Worm (Caenorhabditis elegans): ENCODE results near the gene srp-3.

- TF ChIP-seq sea-1 (GFP tag; conservative IDR thresholded peaks at IDR 0.05) (no peak), ama-1 (optimal IDR thresholded peaks at IDR 0.05) (no peak), ceh-13 (GFP tag; optimal IDR thresholded peaks at IDR 0.05) (no peak), flt-1 (GFP tag; IDR thresholded peaks at IDR 0.05) (no peak), tbx-11 (GFP tag; IDR thresholded peaks at IDR 0.05) (no peak), ceh-36 (tag; optimal IDR thresholded peaks at IDR 0.05) (no peak), scrt-1 (GFP tag; IDR thresholded peaks at IDR 0.05) (no peak), F13C5.2 (tag; optimal IDR thresholded peaks at IDR 0.05) (no peak), pes-1 (GFP tag; IDR thresholded peaks at IDR 0.05) (no peak), hmbx-1 (tag; optimal IDR thresholded peaks at IDR 0.05) (no peak), aly-1 (tag; optimal IDR thresholded peaks at IDR 0.05) (no peak)
Observed at ce11 chrV:1945875-1946274, 37.2 kb downstream of the srp-3 start.
